Fruit fly (Drosophila melanogaster): ENCODE results near the gene b.

- TF ChIP-seq Hr96 (GFP tag; optimal IDR thresholded peaks at IDR 0.05) (no peak), CG1620 (GFP tag; optimal IDR thresholded peaks at IDR 0.05) (no peak), ovo (GFP tag; optimal IDR thresholded peaks at IDR 0.05) (no peak), CG33017 (tag; optimal IDR thresholded peaks at IDR 0.05) (no peak), toe (GFP tag; optimal IDR thresholded peaks at IDR 0.05) (no peak), kay (GFP tag; ENCODE audit: borderline replicate concordance) (no peak), Mnt (GFP tag; optimal IDR thresholded peaks at IDR 0.05) (no peak), CG7101 (tag; optimal IDR thresholded peaks at IDR 0.05) (peak; percentile 27), CG11617 (GFP tag; optimal IDR thresholded peaks at IDR 0.05) (peak; percentile 48), CG14711 (tag; optimal IDR thresholded peaks at IDR 0.05) (no peak)
Measured at dm6 chr2L:13783264-13784154, 37.5 kb upstream of the b start, which contains the start of gene Eato.

Data from whole organism, adult.